Worm (Caenorhabditis elegans) whole organism, L1 larva: ENCODE data around the gene ubq-1.

Experiments used
- C16A3.4 ChIP-seq: fragments of 150-350 bp; optimal IDR thresholded peaks from 2 replicates; lab custom pipeline; 2014; ENCODE audit warnings: missing biosample characterization, missing genetic modification characterization
- ama-1 ChIP-seq: fragments of 150-350 bp; optimal IDR thresholded peaks from 2 replicates; lab custom pipeline; 2014
- blmp-1 ChIP-seq: fragments of 150-350 bp; optimal IDR thresholded peaks from 2 replicates; lab custom pipeline; 2014; ENCODE audit warnings: missing biosample characterization, missing genetic modification characterization
- ceh-63 ChIP-seq: fragments of 200-800 bp; sonication (Bioruptor generic); optimal IDR thresholded peaks from 2 replicates; lab custom pipeline; 2018; ENCODE audit warnings: mild to moderate bottlenecking, missing genetic modification characterization, missing compliant biosample characterization
- ceh-8 ChIP-seq: fragments of 200-800 bp; sonication (Bioruptor generic); optimal IDR thresholded peaks from 2 replicates; lab custom pipeline; 2018; ENCODE audit warnings: mild to moderate bottlenecking, missing genetic modification characterization, moderate library complexity, missing compliant biosample characterization
- ceh-82 ChIP-seq, 3 experiments: fragments of 150-350 bp in 1 of 3; sonication (generic microtip) in 2 of 3; optimal IDR thresholded peaks; 2 replicates each; lab custom pipeline; 2014 to 2017; ENCODE audit warnings: missing biosample characterization in 3 of 3, missing genetic modification characterization in 3 of 3
- ceh-90 ChIP-seq: sonication (generic microtip); optimal IDR thresholded peaks from 2 replicates; lab custom pipeline; 2016; ENCODE audit warnings: missing genetic modification characterization, missing compliant biosample characterization
- ces-1 ChIP-seq: fragments of 150-350 bp; optimal IDR thresholded peaks from 2 replicates; lab custom pipeline; 2014; ENCODE audit warnings: missing biosample characterization, missing genetic modification reagents, missing genetic modification characterization
- dpl-1 ChIP-seq, 3 experiments: fragments of 150-350 bp in 2 of 3; sonication (generic microtip) in 1 of 3; optimal IDR thresholded peaks; 2 replicates each; lab custom pipeline; 2014 to 2017; ENCODE audit warnings: missing biosample characterization in 3 of 3, missing genetic modification characterization in 3 of 3, missing genetic modification reagents in 3 of 3
- efl-1 ChIP-seq, 4 experiments: fragments of 150-350 bp; optimal IDR thresholded peaks in 3 of 4; peaks in 1 of 4; 1 replicate in 1 of 4; 2 replicates in 3 of 4; lab custom pipeline; 2014; ENCODE audit warnings: missing biosample characterization in 2 of 4, missing genetic modification characterization in 2 of 4, missing genetic modification reagents in 2 of 4
- efl-3 ChIP-seq: fragments of 200-800 bp; sonication (Bioruptor generic); optimal IDR thresholded peaks from 2 replicates; lab custom pipeline; 2018; ENCODE audit warnings: mild to moderate bottlenecking, missing genetic modification characterization, missing compliant biosample characterization
- egl-27 ChIP-seq, 2 experiments: fragments of 150-350 bp in 1 of 2; sonication (generic microtip); optimal IDR thresholded peaks; 3 replicates each; lab custom pipeline; 2017 to 2018; ENCODE audit warnings: missing biosample characterization in 2 of 2, missing genetic modification characterization in 2 of 2, missing genetic modification reagents in 2 of 2
- ets-5 ChIP-seq: fragments of 200-800 bp; sonication (Bioruptor generic); IDR thresholded peaks from 2 replicates; pipeline ENCODE4 v1.3.6; 2022; ENCODE audit warnings: missing genetic modification characterization, missing compliant biosample characterization
- fkh-10 ChIP-seq: sonication (generic microtip); optimal IDR thresholded peaks from 2 replicates; lab custom pipeline; 2017; ENCODE audit warnings: missing biosample characterization, missing genetic modification reagents, missing genetic modification characterization
- fos-1 ChIP-seq: fragments of 150-350 bp; optimal IDR thresholded peaks from 2 replicates; lab custom pipeline; 2014; ENCODE audit warnings: missing biosample characterization, missing genetic modification characterization
- grh-1 ChIP-seq: fragments of 200-800 bp; sonication (Bioruptor generic); IDR thresholded peaks from 2 replicates; pipeline ENCODE4 v1.3.6; 2022; ENCODE audit warnings: missing genetic modification reagents, missing genetic modification characterization, missing compliant biosample characterization
- hlh-17 ChIP-seq: fragments of 200-800 bp; sonication (Bioruptor generic); optimal IDR thresholded peaks from 2 replicates; lab custom pipeline; 2018; ENCODE audit warnings: missing genetic modification characterization, mild to moderate bottlenecking, missing compliant biosample characterization, moderate library complexity, borderline replicate concordance
- irx-1 ChIP-seq: sonication (generic microtip); optimal IDR thresholded peaks from 2 replicates; lab custom pipeline; 2016; ENCODE audit warnings: missing genetic modification characterization, missing compliant biosample characterization
- lin-14 ChIP-seq: fragments of 200-800 bp; sonication (Bioruptor generic); optimal IDR thresholded peaks from 2 replicates; lab custom pipeline; 2018; ENCODE audit warnings: mild to moderate bottlenecking, missing genetic modification characterization, moderate library complexity, missing compliant biosample characterization
- lin-35 ChIP-seq, 2 experiments: fragments of 150-350 bp; optimal IDR thresholded peaks; 2 replicates each; lab custom pipeline; 2014; ENCODE audit warnings: missing biosample characterization in 2 of 2, missing genetic modification characterization in 2 of 2, missing genetic modification reagents in 2 of 2
- lin-39 ChIP-seq: fragments of 150-350 bp; optimal IDR thresholded peaks from 2 replicates; lab custom pipeline; 2014; ENCODE audit warnings: missing biosample characterization, missing genetic modification reagents, missing genetic modification characterization
- lsy-2 ChIP-seq, 2 experiments: fragments of 150-350 bp; optimal IDR thresholded peaks; 2 replicates each; lab custom pipeline; 2014; ENCODE audit warnings: missing biosample characterization in 2 of 2, missing genetic modification characterization in 2 of 2
- mab-9 ChIP-seq: fragments of 200-800 bp; sonication (Bioruptor generic); IDR thresholded peaks from 2 replicates; pipeline ENCODE4 v1.3.6; 2022; ENCODE audit warnings: missing genetic modification reagents, missing genetic modification characterization, missing compliant biosample characterization
- mdl-1 ChIP-seq, 2 experiments: fragments of 150-350 bp; optimal IDR thresholded peaks; 2 replicates each; lab custom pipeline; 2014 to 2017; ENCODE audit warnings: missing biosample characterization in 2 of 2, missing genetic modification characterization in 2 of 2, inconsistent platforms in 1 of 2
- mep-1 ChIP-seq: fragments of 150-350 bp; optimal IDR thresholded peaks from 2 replicates; lab custom pipeline; 2014; ENCODE audit warnings: missing biosample characterization, missing genetic modification characterization
- nhr-11 ChIP-seq: fragments of 150-350 bp; optimal IDR thresholded peaks from 2 replicates; lab custom pipeline; 2014; ENCODE audit warnings: missing biosample characterization, missing genetic modification characterization
- nhr-12 ChIP-seq: sonication (generic microtip); optimal IDR thresholded peaks from 2 replicates; lab custom pipeline; 2017; ENCODE audit warnings: missing biosample characterization, missing genetic modification characterization
- nhr-19 ChIP-seq: fragments of 200-800 bp; sonication (Bioruptor generic); conservative IDR thresholded peaks from 2 replicates; pipeline ENCODE4 v1.3.6; 2022; ENCODE audit warnings: missing genetic modification characterization, missing compliant biosample characterization
- nhr-20 ChIP-seq: sonication (generic microtip); optimal IDR thresholded peaks from 2 replicates; lab custom pipeline; 2016; ENCODE audit warnings: mild to moderate bottlenecking, missing genetic modification characterization, missing compliant biosample characterization
- nhr-28 ChIP-seq: fragments of 150-350 bp; optimal IDR thresholded peaks from 2 replicates; lab custom pipeline; 2014; ENCODE audit warnings: missing biosample characterization, missing genetic modification characterization
- nhr-47 ChIP-seq: sonication (generic microtip); optimal IDR thresholded peaks from 2 replicates; lab custom pipeline; 2016; ENCODE audit warnings: mild to moderate bottlenecking, missing genetic modification characterization, moderate library complexity, missing compliant biosample characterization
- nhr-71 ChIP-seq: sonication (generic microtip); optimal IDR thresholded peaks from 2 replicates; lab custom pipeline; 2016; ENCODE audit warnings: mild to moderate bottlenecking, missing genetic modification characterization, moderate library complexity, missing compliant biosample characterization
- nhr-76 ChIP-seq: sonication (generic microtip); optimal IDR thresholded peaks from 2 replicates; lab custom pipeline; 2017; ENCODE audit warnings: missing biosample characterization, missing genetic modification characterization
- nhr-84 ChIP-seq: sonication (generic microtip); optimal IDR thresholded peaks from 2 replicates; lab custom pipeline; 2017; ENCODE audit warnings: missing biosample characterization, missing genetic modification characterization
- nhr-90 ChIP-seq: sonication (generic microtip); optimal IDR thresholded peaks from 2 replicates; lab custom pipeline; 2016; ENCODE audit warnings: mild to moderate bottlenecking, missing genetic modification characterization, missing compliant biosample characterization; ENCODE audit not compliant: poor library complexity
- rnt-1 ChIP-seq: sonication (generic microtip); optimal IDR thresholded peaks from 2 replicates; lab custom pipeline; 2016; ENCODE audit warnings: mild to moderate bottlenecking, missing genetic modification characterization, moderate library complexity, missing compliant biosample characterization
- skn-1 ChIP-seq: fragments of 150-350 bp; optimal IDR thresholded peaks from 2 replicates; lab custom pipeline; 2014; ENCODE audit warnings: missing biosample characterization, missing genetic modification characterization
- snu-23 ChIP-seq: sonication (generic microtip); optimal IDR thresholded peaks from 2 replicates; lab custom pipeline; 2016; ENCODE audit warnings: missing genetic modification characterization, missing compliant biosample characterization
- sptf-1 ChIP-seq: fragments of 150-350 bp; optimal IDR thresholded peaks from 2 replicates; lab custom pipeline; 2014; ENCODE audit warnings: missing biosample characterization, missing genetic modification characterization
- swsn-7 ChIP-seq: sonication (generic microtip); optimal IDR thresholded peaks from 2 replicates; lab custom pipeline; 2016; ENCODE audit warnings: missing genetic modification characterization, missing compliant biosample characterization
- tbx-2 ChIP-seq: sonication (generic microtip); optimal IDR thresholded peaks from 2 replicates; lab custom pipeline; 2016; ENCODE audit warnings: missing genetic modification characterization, missing compliant biosample characterization
- tlp-1 ChIP-seq: fragments of 150-350 bp; optimal IDR thresholded peaks from 2 replicates; lab custom pipeline; 2014; ENCODE audit warnings: missing biosample characterization, missing genetic modification characterization
- unc-86 ChIP-seq: sonication (generic microtip); optimal IDR thresholded peaks from 2 replicates; lab custom pipeline; 2016; ENCODE audit warnings: missing genetic modification characterization, missing compliant biosample characterization
- xbp-1 ChIP-seq: sonication (generic microtip); optimal IDR thresholded peaks from 2 replicates; lab custom pipeline; 2016; ENCODE audit warnings: missing genetic modification characterization, missing compliant biosample characterization
- zag-1 ChIP-seq: fragments of 150-350 bp; optimal IDR thresholded peaks from 2 replicates; lab custom pipeline; 2014; ENCODE audit warnings: missing biosample characterization, missing genetic modification characterization
- ztf-11 ChIP-seq, 2 experiments: sonication (generic microtip); optimal IDR thresholded peaks; 2 replicates each; lab custom pipeline; 2016 to 2017; ENCODE audit warnings: missing genetic modification characterization in 2 of 2, missing biosample characterization in 1 of 2, missing compliant biosample characterization in 1 of 2

ubq-1 gene

DNA sequence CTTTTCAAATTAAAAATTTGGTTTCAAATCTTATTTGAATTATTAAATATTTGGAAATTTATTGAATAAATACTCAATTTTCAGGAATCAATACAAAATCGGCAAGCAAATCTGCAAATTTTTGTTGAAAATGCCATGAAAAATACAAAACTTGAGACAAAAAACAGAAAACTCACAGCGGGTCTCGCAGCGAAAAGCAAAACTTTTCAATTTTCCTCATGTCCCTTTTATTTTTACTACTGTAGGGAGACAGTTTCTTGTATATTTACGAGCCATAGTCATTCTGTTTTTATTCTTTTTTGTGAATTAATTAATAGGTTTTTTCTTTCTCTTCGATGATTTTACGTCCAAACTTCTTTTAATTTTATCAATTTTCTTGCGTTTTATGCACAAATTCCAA, 48.4 kb downstream of the ubq-1 start:
- TF ChIP-seq efl-3 (GFP tag; lab: Kevin White, UChicago) = no peak
- no peak for TF ChIP-seq ceh-82 (tag; optimal IDR thresholded peaks at IDR 0.05; lab: Kevin White, UChicago)
- TF ChIP-seq irx-1 (tag; lab: Kevin White, UChicago) = no peak
- TF ChIP-seq lin-14 (GFP tag; lab: Kevin White, UChicago) = no peak
- no peak for TF ChIP-seq nhr-90 (tag; lab: Kevin White, UChicago)
- TF ChIP-seq ceh-63 (GFP tag; lab: Kevin White, UChicago) = no peak
- TF ChIP-seq nhr-76 (tag; lab: Kevin White, UChicago) = no peak
- TF ChIP-seq C16A3.4 (tag; lab: Kevin White, UChicago) = no peak
- TF ChIP-seq nhr-47 (tag; lab: Kevin White, UChicago) = no peak
- no peak for TF ChIP-seq zag-1
- no peak for TF ChIP-seq hlh-17 (GFP tag; lab: Kevin White, UChicago)
- TF ChIP-seq egl-27 (tag; optimal IDR thresholded peaks at IDR 0.05; lab: Kevin White, UChicago) = no peak
- TF ChIP-seq xbp-1 (tag; lab: Kevin White, UChicago) = no peak
- no peak for TF ChIP-seq rnt-1 (tag; lab: Kevin White, UChicago)
- no peak for TF ChIP-seq tlp-1 (tag; lab: Kevin White, UChicago)
- no peak for TF ChIP-seq ces-1 (GFP tag; lab: Kevin White, UChicago)
- TF ChIP-seq tbx-2 (tag; lab: Kevin White, UChicago) = no peak
- no peak for TF ChIP-seq efl-1 (optimal IDR thresholded peaks at IDR 0.05; lab: Kevin White, UChicago)
- TF ChIP-seq efl-1 (GFP tag; optimal IDR thresholded peaks at IDR 0.05 in 1 of 2; lab: Kevin White, UChicago) = no peak
- TF ChIP-seq, all 84 proteins: peak for 0

DNA sequence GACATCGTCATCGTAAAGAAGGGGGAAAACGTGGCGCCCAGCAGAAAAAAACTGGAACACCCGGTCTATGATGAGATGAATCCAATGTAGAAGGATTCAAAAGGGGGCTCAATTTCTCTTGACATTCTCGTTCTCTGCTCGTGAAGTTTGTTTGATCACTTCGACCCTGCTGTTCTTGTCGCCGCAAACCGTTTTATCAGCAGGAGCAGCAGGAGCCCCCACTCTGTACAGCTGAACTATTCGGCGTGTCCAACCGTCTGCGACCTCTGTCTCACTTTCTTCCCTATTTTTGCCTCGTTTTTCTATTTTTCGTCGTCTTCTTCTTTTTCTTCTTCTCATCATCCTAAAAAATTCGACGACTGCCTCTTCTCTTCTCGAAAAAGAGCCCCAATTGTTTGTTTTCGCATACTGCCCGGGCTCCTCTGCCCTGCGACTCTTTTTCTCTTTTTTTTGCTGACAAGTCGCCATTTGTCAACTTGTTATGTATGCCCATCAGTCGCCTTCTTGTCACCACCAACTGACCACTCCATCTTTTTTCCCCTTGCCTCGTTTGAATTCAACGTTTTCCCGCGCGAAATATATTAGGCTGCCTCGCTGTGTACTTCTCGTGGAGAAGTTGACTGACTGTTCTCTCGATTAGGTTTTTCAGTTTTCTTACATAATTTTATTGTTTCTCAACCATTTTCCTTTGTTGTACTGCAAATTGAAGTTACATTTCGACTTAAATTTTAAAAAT, 49.1 kb downstream of the ubq-1 start:
- no peak for TF ChIP-seq zag-1
- TF ChIP-seq sptf-1 (tag; lab: Kevin White, UChicago) = no peak
- TF ChIP-seq tbx-2 (tag; lab: Kevin White, UChicago) = peak; percentile 23
- peak in 1 of 2 experiments; percentile 20 for TF ChIP-seq ztf-11 (tag; optimal IDR thresholded peaks at IDR 0.05; lab: Kevin White, UChicago)
- TF ChIP-seq grh-1 = no peak
- TF ChIP-seq ceh-90 (tag; lab: Kevin White, UChicago) = no peak
- peak; percentile 24 for TF ChIP-seq unc-86 (tag; lab: Kevin White, UChicago)
- TF ChIP-seq lin-39 = no peak
- TF ChIP-seq snu-23 (GFP tag; lab: Kevin White, UChicago) = peak; percentile 23
- peak in 1 of 2 experiments; percentile 40 for TF ChIP-seq lsy-2 (tag; optimal IDR thresholded peaks at IDR 0.05; lab: Kevin White, UChicago)
- TF ChIP-seq nhr-28 (tag; lab: Kevin White, UChicago) = no peak
- peak; percentile 35 for TF ChIP-seq nhr-20 (tag; lab: Kevin White, UChicago)
- TF ChIP-seq efl-3 (GFP tag; lab: Kevin White, UChicago) = no peak
- TF ChIP-seq mdl-1 (tag; optimal IDR thresholded peaks at IDR 0.05; lab: Kevin White, UChicago) = no peak
- peak; percentile 45 for TF ChIP-seq mep-1 (tag; lab: Kevin White, UChicago)
- TF ChIP-seq lin-35 (GFP tag; optimal IDR thresholded peaks at IDR 0.05; lab: Kevin White, UChicago) = peak; percentile 73 to 82
- peak; percentile 22 for TF ChIP-seq rnt-1 (tag; lab: Kevin White, UChicago)
- peak; percentile 73 for TF ChIP-seq mab-9 (GFP tag; lab: Robert Waterston, UW)
- peak; percentile 14 for TF ChIP-seq swsn-7 (tag; lab: Kevin White, UChicago)
- TF ChIP-seq nhr-19 (GFP tag; lab: Robert Waterston, UW) = no peak
- no peak for TF ChIP-seq ceh-8 (GFP tag; lab: Kevin White, UChicago)
- no peak for TF ChIP-seq nhr-11 (tag; lab: Kevin White, UChicago)
- peak; percentile 13 for TF ChIP-seq nhr-47 (tag; lab: Kevin White, UChicago)
- TF ChIP-seq fkh-10 = peak; percentile 9
- TF ChIP-seq skn-1 (tag; lab: Kevin White, UChicago) = no peak
- peak; percentile 77 for TF ChIP-seq efl-1 (optimal IDR thresholded peaks at IDR 0.05; lab: Kevin White, UChicago)
- peak; percentile 81 to 97 for TF ChIP-seq efl-1 (GFP tag; optimal IDR thresholded peaks at IDR 0.05 in 1 of 2; lab: Kevin White, UChicago)
- TF ChIP-seq tlp-1 (tag; lab: Kevin White, UChicago) = no peak
- peak; percentile 71 to 82 (median 75) for TF ChIP-seq dpl-1 (GFP tag; optimal IDR thresholded peaks at IDR 0.05; lab: Kevin White, UChicago)
- TF ChIP-seq nhr-84 (tag; lab: Kevin White, UChicago) = no peak
- no peak for TF ChIP-seq ets-5 (GFP tag; lab: Robert Waterston, UW)
- TF ChIP-seq nhr-71 (tag; lab: Kevin White, UChicago) = peak; percentile 39
- peak; percentile 19 for TF ChIP-seq ama-1 (lab: Kevin White, UChicago)
- TF ChIP-seq nhr-12 = no peak
- peak; percentile 39 for TF ChIP-seq blmp-1 (tag; lab: Kevin White, UChicago)
- no peak for TF ChIP-seq fos-1 (tag; lab: Kevin White, UChicago)
- TF ChIP-seq xbp-1 (tag; lab: Kevin White, UChicago) = peak; percentile 11
- TF ChIP-seq lin-14 (GFP tag; lab: Kevin White, UChicago) = peak; percentile 66
